Worm (Caenorhabditis elegans): ENCODE results near the gene W07G1.1.

W07G1.1 gene

DNA sequence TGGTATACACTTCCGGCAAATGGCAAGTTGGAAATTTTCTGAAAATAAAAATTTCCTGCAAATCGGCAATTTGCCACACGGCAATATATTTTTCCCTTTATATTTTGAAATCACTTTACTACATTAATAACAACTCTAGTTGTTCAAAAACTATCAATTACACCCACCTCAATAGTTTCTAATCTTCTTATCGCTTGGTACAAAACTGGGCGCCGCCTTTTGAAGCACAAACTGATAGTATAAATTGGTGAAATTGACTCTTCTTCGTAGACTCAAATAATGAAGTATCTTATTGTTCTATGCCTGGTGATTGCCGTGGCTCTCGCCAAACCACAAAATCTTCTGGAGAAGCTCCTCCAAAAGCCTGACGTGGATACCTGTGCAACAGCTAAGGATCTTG lies 41.7 kb upstream of the W07G1.1 start, which contains the start of gene Y39G8B.9:
TSS of gene Y39G8B.9 (plus strand) at position 269 of the 400 bp plus-strand sequence.
- TF ChIP-seq sem-2 (GFP tag; optimal IDR thresholded peaks at IDR 0.05) (no peak), lin-32 (GFP tag; optimal IDR thresholded peaks at IDR 0.05) (no peak), elt-3 (tag; optimal IDR thresholded peaks at IDR 0.05) (no peak), ces-1 (GFP tag; optimal IDR thresholded peaks at IDR 0.05) (no peak), ceh-83 (GFP tag; optimal IDR thresholded peaks at IDR 0.05) (no peak), ceh-43 (GFP tag; optimal IDR thresholded peaks at IDR 0.05) (no peak), nhr-2 (tag; optimal IDR thresholded peaks at IDR 0.05) (no peak), nhr-76 (tag; optimal IDR thresholded peaks at IDR 0.05) (no peak), bed-3 (GFP tag; optimal IDR thresholded peaks at IDR 0.05) (no peak), cnd-1 (tag; optimal IDR thresholded peaks at IDR 0.05) (no peak), lin-13 (tag; optimal IDR thresholded peaks at IDR 0.05) (no peak), nhr-237 (tag; optimal IDR thresholded peaks at IDR 0.05) (no peak), mab-5 (tag; optimal IDR thresholded peaks at IDR 0.05) (no peak)

DNA sequence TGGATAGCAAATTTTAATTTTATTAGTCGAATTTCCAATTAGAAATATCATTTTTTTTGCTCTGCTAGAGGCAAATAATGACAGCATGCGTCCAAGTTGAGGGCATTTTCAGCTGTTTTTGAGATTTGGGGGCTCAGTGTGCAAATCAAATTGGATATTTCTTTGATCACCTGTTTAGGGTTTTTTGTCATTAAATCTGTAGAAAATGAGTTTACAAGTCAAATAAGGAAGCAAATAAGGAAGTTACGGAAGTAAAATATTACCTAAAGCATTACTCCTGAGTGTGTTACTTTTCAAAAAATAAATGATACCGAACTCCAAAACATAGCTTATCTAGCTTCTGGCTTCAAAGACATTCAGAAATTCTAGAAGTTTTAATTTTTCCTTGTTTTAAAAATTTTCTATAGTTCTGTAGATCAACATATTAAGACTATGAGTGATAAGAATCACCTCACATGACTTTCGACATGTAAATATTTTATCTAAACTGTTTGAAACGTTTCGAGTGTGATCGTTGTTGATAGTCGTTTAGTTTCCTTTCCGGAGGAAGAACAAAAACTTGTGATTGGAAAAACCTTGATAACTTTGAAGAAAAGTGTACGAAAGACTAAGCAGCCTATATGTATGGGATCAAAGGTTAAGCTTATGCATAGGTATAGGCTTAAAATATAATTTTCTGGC lies 40.5 kb upstream of the W07G1.1 start, which contains the start of gene sre-48:
TSS of gene sre-48 (minus strand) at position 51 of the 681 bp plus-strand sequence.
- no peak for TF ChIP-seq elt-1 (tag; optimal IDR thresholded peaks at IDR 0.05; ENCODE audit: borderline replicate concordance, insufficient read depth)
- TF ChIP-seq zip-8 (tag; optimal IDR thresholded peaks at IDR 0.05): no peak
- no peak for TF ChIP-seq unc-120 (tag; optimal IDR thresholded peaks at IDR 0.05; ENCODE audit: poor library complexity, severe bottlenecking)
- TF ChIP-seq pha-4 (tag; optimal IDR thresholded peaks at IDR 0.05): no peak
- TF ChIP-seq lsy-2 (tag; optimal IDR thresholded peaks at IDR 0.05): no peak
- no peak for TF ChIP-seq nhr-12 (tag; optimal IDR thresholded peaks at IDR 0.05)
- no peak for TF ChIP-seq ceh-83 (GFP tag; optimal IDR thresholded peaks at IDR 0.05)
- no peak for TF ChIP-seq nhr-2 (tag; optimal IDR thresholded peaks at IDR 0.05)
- TF ChIP-seq blmp-1 (tag; optimal IDR thresholded peaks at IDR 0.05): no peak
- no peak for TF ChIP-seq hlh-1 (tag; optimal IDR thresholded peaks at IDR 0.05)
- no peak for TF ChIP-seq lin-13 (tag; optimal IDR thresholded peaks at IDR 0.05)
- no peak for TF ChIP-seq snpc-4 (tag; optimal IDR thresholded peaks at IDR 0.05)
- TF ChIP-seq ceh-43 (GFP tag; optimal IDR thresholded peaks at IDR 0.05): no peak
- TF ChIP-seq mab-5 (tag; optimal IDR thresholded peaks at IDR 0.05): no peak

DNA sequence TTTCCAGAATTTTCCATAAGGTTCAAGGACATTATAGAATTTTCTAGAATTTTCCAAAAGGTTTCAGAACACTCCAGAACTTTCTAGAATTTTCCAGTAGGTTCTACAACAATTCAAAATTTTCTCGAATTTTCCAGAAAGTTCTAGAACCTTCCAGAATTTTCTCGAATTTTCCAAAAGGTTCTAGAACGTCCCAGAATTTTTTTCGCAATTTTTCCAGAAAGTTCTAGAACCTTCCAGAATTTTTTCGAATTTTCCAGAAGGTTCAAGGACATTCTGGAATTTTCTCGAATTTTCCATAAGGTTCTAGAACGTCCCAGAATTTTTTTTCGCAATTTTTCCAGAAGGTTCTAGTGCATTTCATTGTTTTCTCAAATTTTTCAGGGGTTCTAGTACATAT lies 38.3 kb upstream of the W07G1.1 start:
- no peak for TF ChIP-seq unc-39 (tag; optimal IDR thresholded peaks at IDR 0.05)
- TF ChIP-seq nhr-28 (tag; optimal IDR thresholded peaks at IDR 0.05): no peak
- TF ChIP-seq elt-3 (tag; optimal IDR thresholded peaks at IDR 0.05): no peak
- no peak for TF ChIP-seq ceh-39 (tag; optimal IDR thresholded peaks at IDR 0.05)
- TF ChIP-seq ces-1 (GFP tag; optimal IDR thresholded peaks at IDR 0.05): no peak
- no peak for TF ChIP-seq ham-2 (GFP tag; optimal IDR thresholded peaks at IDR 0.05)
- TF ChIP-seq snpc-4 (tag; optimal IDR thresholded peaks at IDR 0.05): no peak
- no peak for TF ChIP-seq mep-1 (tag; optimal IDR thresholded peaks at IDR 0.05)
- no peak for TF ChIP-seq lin-13 (tag; optimal IDR thresholded peaks at IDR 0.05)
- no peak for TF ChIP-seq mab-5 (tag; optimal IDR thresholded peaks at IDR 0.05)
- TF ChIP-seq ceh-43 (GFP tag; optimal IDR thresholded peaks at IDR 0.05): no peak
- no peak for TF ChIP-seq nhr-237 (tag; optimal IDR thresholded peaks at IDR 0.05)
- TF ChIP-seq nhr-76 (tag; optimal IDR thresholded peaks at IDR 0.05): no peak
- no peak for TF ChIP-seq pha-4 (tag; optimal IDR thresholded peaks at IDR 0.05)
- TF ChIP-seq ztf-11 (tag; optimal IDR thresholded peaks at IDR 0.05): no peak
- TF ChIP-seq lsy-2 (tag; optimal IDR thresholded peaks at IDR 0.05): no peak
- TF ChIP-seq drap-1 (GFP tag; optimal IDR thresholded peaks at IDR 0.05): no peak
- no peak for TF ChIP-seq hlh-1 (tag; optimal IDR thresholded peaks at IDR 0.05)

DNA sequence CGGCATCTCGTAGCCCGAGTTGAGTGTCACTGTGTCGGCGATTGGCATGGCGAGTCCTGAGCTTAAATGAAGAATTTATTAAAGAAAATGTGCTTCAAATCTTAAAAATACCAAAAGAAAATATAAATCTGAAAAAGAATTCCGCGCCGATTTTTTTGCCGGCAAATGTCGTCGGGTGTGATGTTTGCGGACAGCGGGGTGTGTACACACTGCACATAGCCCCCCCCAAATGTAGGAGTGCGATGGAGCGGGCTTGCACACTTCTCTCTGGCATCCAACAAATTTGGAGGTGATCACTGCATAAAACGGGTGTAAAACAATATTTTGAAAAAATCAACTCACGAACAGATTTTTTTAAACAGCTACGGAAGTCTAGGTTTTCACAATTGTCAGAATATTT lies 36.7 kb upstream of the W07G1.1 start, which contains the start of gene Y39G8B.2:
TSS of gene Y39G8B.2 (minus strand) at position 61 of the 400 bp plus-strand sequence.
- peak; percentile 38 for TF ChIP-seq ceh-43 (GFP tag; optimal IDR thresholded peaks at IDR 0.05)
- TF ChIP-seq zip-8 (tag; optimal IDR thresholded peaks at IDR 0.05): no peak
- no peak for TF ChIP-seq nhr-28 (tag; optimal IDR thresholded peaks at IDR 0.05)
- peak; percentile 86 for TF ChIP-seq lsy-2 (tag; optimal IDR thresholded peaks at IDR 0.05)
- no peak for TF ChIP-seq snpc-4 (tag; optimal IDR thresholded peaks at IDR 0.05)
- peak; percentile 55 for TF ChIP-seq ces-1 (GFP tag; optimal IDR thresholded peaks at IDR 0.05)
- TF ChIP-seq unc-120 (tag; optimal IDR thresholded peaks at IDR 0.05; ENCODE audit: poor library complexity, severe bottlenecking): peak; percentile 96
- TF ChIP-seq tbx-8 (GFP tag; optimal IDR thresholded peaks at IDR 0.05): peak; percentile 30
- TF ChIP-seq lin-13 (tag; optimal IDR thresholded peaks at IDR 0.05): peak; percentile 91
- peak; percentile 66 for TF ChIP-seq drap-1 (GFP tag; optimal IDR thresholded peaks at IDR 0.05)
- no peak for TF ChIP-seq mab-5 (tag; optimal IDR thresholded peaks at IDR 0.05)
- TF ChIP-seq nhr-237 (tag; optimal IDR thresholded peaks at IDR 0.05): peak; percentile 79
- peak; percentile 78 for TF ChIP-seq cnd-1 (tag; optimal IDR thresholded peaks at IDR 0.05)
- TF ChIP-seq unc-62 (GFP tag; optimal IDR thresholded peaks at IDR 0.05): peak; percentile 13
- peak; percentile 66 for TF ChIP-seq ceh-39 (tag; optimal IDR thresholded peaks at IDR 0.05)
- TF ChIP-seq bed-3 (GFP tag; optimal IDR thresholded peaks at IDR 0.05): no peak
- TF ChIP-seq nhr-2 (tag; optimal IDR thresholded peaks at IDR 0.05): no peak
- no peak for TF ChIP-seq flh-1 (GFP tag; optimal IDR thresholded peaks at IDR 0.05)
- TF ChIP-seq ceh-83 (GFP tag; optimal IDR thresholded peaks at IDR 0.05): peak; percentile 52
- TF ChIP-seq M03D4.4 (tag; optimal IDR thresholded peaks at IDR 0.05): peak; percentile 34
- no peak for TF ChIP-seq lin-32 (GFP tag; optimal IDR thresholded peaks at IDR 0.05)
- TF ChIP-seq ztf-11 (tag; optimal IDR thresholded peaks at IDR 0.05): peak; percentile 41
- TF ChIP-seq unc-39 (tag; optimal IDR thresholded peaks at IDR 0.05): no peak
- TF ChIP-seq ham-2 (GFP tag; optimal IDR thresholded peaks at IDR 0.05): peak; percentile 67
- TF ChIP-seq blmp-1 (tag; optimal IDR thresholded peaks at IDR 0.05): no peak
- peak; percentile 82 for TF ChIP-seq mep-1 (tag; optimal IDR thresholded peaks at IDR 0.05)
- TF ChIP-seq sem-2 (GFP tag; optimal IDR thresholded peaks at IDR 0.05): no peak
- TF ChIP-seq nhr-12 (tag; optimal IDR thresholded peaks at IDR 0.05): no peak
- peak; percentile 70 for TF ChIP-seq mls-2 (tag; optimal IDR thresholded peaks at IDR 0.05)
- peak; percentile 90 for TF ChIP-seq pha-4 (tag; optimal IDR thresholded peaks at IDR 0.05)
- no peak for TF ChIP-seq nhr-76 (tag; optimal IDR thresholded peaks at IDR 0.05)
- TF ChIP-seq hlh-1 (tag; optimal IDR thresholded peaks at IDR 0.05): peak; percentile 47
- TF ChIP-seq elt-1 (tag; optimal IDR thresholded peaks at IDR 0.05; ENCODE audit: borderline replicate concordance, insufficient read depth): no peak
- TF ChIP-seq elt-3 (tag; optimal IDR thresholded peaks at IDR 0.05): no peak
- peak; percentile 82 for TF ChIP-seq sptf-1 (tag; optimal IDR thresholded peaks at IDR 0.05)
